Worm (Caenorhabditis elegans) whole organism, young adult: ENCODE measurements around the gene B0416.4.

Source experiments
- B0336.3 ChIP-seq: fragments of 200-800 bp; sonication (Bioruptor generic); IDR thresholded peaks from 2 replicates; pipeline ENCODE4 v1.3.6; 2022; ENCODE audit warnings: missing genetic modification characterization, missing compliant biosample characterization
- D2030.7 ChIP-seq: fragments of 200-800 bp; sonication (Bioruptor generic); IDR thresholded peaks from 2 replicates; pipeline ENCODE4 v1.3.6; 2022; ENCODE audit warnings: missing genetic modification reagents, missing genetic modification characterization, missing compliant biosample characterization

ce11 chrX:9246625-9247024 is 32.1 kb upstream of the B0416.4 start:
- no peak for TF ChIP-seq D2030.7
- TF ChIP-seq B0336.3 (GFP tag; lab: Robert Waterston, UW) = no peak
